Fruit fly (Drosophila melanogaster): Measurements from ENCODE around the gene pnr.

- no peak for TF ChIP-seq D1 (tag; optimal IDR thresholded peaks at IDR 0.05)
- no peak for TF ChIP-seq gl (tag; optimal IDR thresholded peaks at IDR 0.05)
- no peak for TF ChIP-seq CG10348 (GFP tag; IDR thresholded peaks at IDR 0.05)
- TF ChIP-seq Pif1A (GFP tag; optimal IDR thresholded peaks at IDR 0.05), result no peak
- no peak for TF ChIP-seq rn (GFP tag; IDR thresholded peaks at IDR 0.05)
- TF ChIP-seq CG8159 (tag; optimal IDR thresholded peaks at IDR 0.05), result no peak
- TF ChIP-seq CG12605 (GFP tag; IDR thresholded peaks at IDR 0.05), result peak; percentile 58
- TF ChIP-seq CG32121 (GFP tag; IDR thresholded peaks at IDR 0.05), result peak; percentile 31; the same call in 1 of the 2 replicates
- TF ChIP-seq Snoo (tag; optimal IDR thresholded peaks at IDR 0.05), result no peak
- no peak for TF ChIP-seq EcR (GFP tag; optimal IDR thresholded peaks at IDR 0.05)
- TF ChIP-seq Pif1B (GFP tag; optimal IDR thresholded peaks at IDR 0.05), result no peak
- peak; percentile 14 for TF ChIP-seq CG14655 (GFP tag; optimal IDR thresholded peaks at IDR 0.05)
Measured at dm6 chr3R:15993815-15994572, 31.9 kb upstream of the pnr start.

All from whole organism, pupa.